Worm (Caenorhabditis elegans) whole organism, L1 larva: ENCODE measurements around the gene mmad-1.

Experiments
- C34B4.2 ChIP-seq: sonication (generic microtip); optimal IDR thresholded peaks from 2 replicates; lab custom pipeline; 2017; ENCODE audit warnings: mild to moderate bottlenecking, missing genetic modification characterization, missing compliant biosample characterization
- ama-1 ChIP-seq: fragments of 150-350 bp; optimal IDR thresholded peaks from 2 replicates; lab custom pipeline; 2014
- blmp-1 ChIP-seq: fragments of 150-350 bp; optimal IDR thresholded peaks from 2 replicates; lab custom pipeline; 2014; ENCODE audit warnings: missing biosample characterization, missing genetic modification characterization
- ceh-63 ChIP-seq: fragments of 200-800 bp; sonication (Bioruptor generic); optimal IDR thresholded peaks from 2 replicates; lab custom pipeline; 2018; ENCODE audit warnings: mild to moderate bottlenecking, missing genetic modification characterization, missing compliant biosample characterization
- ceh-82 ChIP-seq, 3 experiments: fragments of 150-350 bp in 1 of 3; sonication (generic microtip) in 2 of 3; optimal IDR thresholded peaks; 2 replicates each; lab custom pipeline; 2014 to 2017; ENCODE audit warnings: missing biosample characterization in 3 of 3, missing genetic modification characterization in 3 of 3
- lin-13 ChIP-seq: fragments of 150-350 bp; optimal IDR thresholded peaks from 2 replicates; lab custom pipeline; 2014; ENCODE audit warnings: missing biosample characterization, missing genetic modification reagents, missing genetic modification characterization
- lin-35 ChIP-seq, 2 experiments: fragments of 150-350 bp; optimal IDR thresholded peaks; 2 replicates each; lab custom pipeline; 2014; ENCODE audit warnings: missing biosample characterization in 2 of 2, missing genetic modification characterization in 2 of 2, missing genetic modification reagents in 2 of 2
- mef-2 ChIP-seq: fragments of 150-350 bp; optimal IDR thresholded peaks from 2 replicates; lab custom pipeline; 2014; ENCODE audit warnings: missing biosample characterization, missing genetic modification characterization
- nhr-28 ChIP-seq: fragments of 150-350 bp; optimal IDR thresholded peaks from 2 replicates; lab custom pipeline; 2014; ENCODE audit warnings: missing biosample characterization, missing genetic modification characterization
- nhr-76 ChIP-seq: sonication (generic microtip); optimal IDR thresholded peaks from 2 replicates; lab custom pipeline; 2017; ENCODE audit warnings: missing biosample characterization, missing genetic modification characterization
- sptf-1 ChIP-seq: fragments of 150-350 bp; optimal IDR thresholded peaks from 2 replicates; lab custom pipeline; 2014; ENCODE audit warnings: missing biosample characterization, missing genetic modification characterization
- zag-1 ChIP-seq: fragments of 150-350 bp; optimal IDR thresholded peaks from 2 replicates; lab custom pipeline; 2014; ENCODE audit warnings: missing biosample characterization, missing genetic modification characterization
- ztf-11 ChIP-seq, 2 experiments: sonication (generic microtip); optimal IDR thresholded peaks; 2 replicates each; lab custom pipeline; 2016 to 2017; ENCODE audit warnings: missing genetic modification characterization in 2 of 2, missing biosample characterization in 1 of 2, missing compliant biosample characterization in 1 of 2

DNA sequence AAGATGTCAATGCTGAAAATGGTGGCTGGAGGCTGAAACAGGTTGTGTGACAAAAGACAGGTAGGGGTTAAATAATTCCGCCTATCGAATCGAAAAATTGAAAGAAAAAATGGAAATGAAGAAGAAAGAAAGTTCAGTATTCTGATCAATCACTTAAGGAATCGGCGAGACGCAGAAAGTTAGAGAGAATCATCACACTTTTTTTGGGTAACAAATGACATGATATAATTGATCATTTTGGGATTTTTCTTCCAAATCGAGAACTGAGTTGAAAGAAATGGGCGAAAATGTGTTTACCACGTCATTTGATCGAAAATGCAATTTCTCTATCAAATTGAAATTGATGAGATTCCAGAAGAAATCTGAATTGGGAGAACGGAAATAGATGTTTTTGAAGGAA, 7.2 kb upstream of the mmad-1 start:
- peak in 1 of 2 experiments; percentile 24 for TF ChIP-seq lin-35 (GFP tag; optimal IDR thresholded peaks at IDR 0.05; lab: Kevin White, UChicago)
- TF ChIP-seq mef-2 (tag; lab: Kevin White, UChicago), result no peak
- TF ChIP-seq nhr-28 (tag; lab: Kevin White, UChicago), result no peak
- TF ChIP-seq ceh-82 (tag; optimal IDR thresholded peaks at IDR 0.05; lab: Kevin White, UChicago), result no peak
- TF ChIP-seq ceh-63 (GFP tag; lab: Kevin White, UChicago), result no peak
- TF ChIP-seq ama-1, result no peak
- TF ChIP-seq lin-13, result no peak
- TF ChIP-seq nhr-76 (tag; lab: Kevin White, UChicago), result no peak
- TF ChIP-seq sptf-1 (tag; lab: Kevin White, UChicago), result no peak
- no peak for TF ChIP-seq C34B4.2 (tag; lab: Kevin White, UChicago)
- TF ChIP-seq zag-1 (tag; lab: Kevin White, UChicago), result no peak
- TF ChIP-seq ztf-11 (tag; optimal IDR thresholded peaks at IDR 0.05; lab: Kevin White, UChicago), result no peak
- TF ChIP-seq blmp-1, result peak; percentile 80
